Worm (Caenorhabditis elegans) whole organism, young adult: ENCODE data around the gene sdhb-1.

Source experiments
- C17E4.6 ChIP-seq: fragments of 200-800 bp; sonication (Bioruptor generic); IDR thresholded peaks from 2 replicates; pipeline ENCODE4 v1.3.6; 2022; ENCODE audit warnings: missing genetic modification reagents, missing genetic modification characterization, missing compliant biosample characterization
- F49E8.2 ChIP-seq: sonication (generic microtip); optimal IDR thresholded peaks from 3 replicates; lab custom pipeline; 2017; ENCODE audit warnings: missing genetic modification characterization, mild to moderate bottlenecking, missing compliant biosample characterization, antibody characterized with exemption, moderate library complexity; ENCODE audit not compliant: insufficient read depth
- ZK185.1 ChIP-seq: sonication (generic microtip); optimal IDR thresholded peaks from 2 replicates; lab custom pipeline; 2016; ENCODE audit warnings: mild to moderate bottlenecking, missing genetic modification characterization, missing compliant biosample characterization; ENCODE audit not compliant: poor library complexity, severe bottlenecking
- ccch-3 ChIP-seq: fragments of 200-800 bp; sonication (Bioruptor generic); optimal IDR thresholded peaks from 2 replicates; lab custom pipeline; 2018; ENCODE audit warnings: mild to moderate bottlenecking, missing genetic modification characterization, missing compliant biosample characterization
- dpl-1 ChIP-seq: fragments of 150-350 bp; optimal IDR thresholded peaks from 2 replicates; lab custom pipeline; 2014; ENCODE audit warnings: missing biosample characterization, missing genetic modification reagents, missing genetic modification characterization
- fkh-3 ChIP-seq: sonication (generic microtip); optimal IDR thresholded peaks from 2 replicates; lab custom pipeline; 2016; ENCODE audit warnings: mild to moderate bottlenecking, missing genetic modification characterization, missing compliant biosample characterization
- lsy-27 ChIP-seq: sonication (generic microtip); optimal IDR thresholded peaks from 2 replicates; lab custom pipeline; 2017; ENCODE audit warnings: missing genetic modification characterization, mild to moderate bottlenecking, missing compliant biosample characterization, antibody characterized with exemption, missing genotype, borderline replicate concordance; ENCODE audit not compliant: insufficient read depth
- madf-10 ChIP-seq: sonication (generic microtip); optimal IDR thresholded peaks from 2 replicates; lab custom pipeline; 2016; ENCODE audit warnings: mild to moderate bottlenecking, missing genetic modification characterization, missing compliant biosample characterization
- madf-8 ChIP-seq: fragments of 200-800 bp; sonication (Bioruptor generic); conservative IDR thresholded peaks from 2 replicates; pipeline ENCODE4 v1.3.6; 2022; ENCODE audit warnings: missing genetic modification reagents, missing genetic modification characterization, missing compliant biosample characterization
- snpc-4 ChIP-seq, 5 experiments: fragments of 150-350 bp in 1 of 5; sonication (generic microtip) in 4 of 5; optimal IDR thresholded peaks; 2 replicates each; lab custom pipeline; 2014 to 2018; ENCODE audit warnings: missing genetic modification characterization in 5 of 5, missing biosample characterization in 3 of 5, antibody characterized with exemption in 2 of 5, mild to moderate bottlenecking in 2 of 5, missing compliant biosample characterization in 2 of 5, missing genotype in 2 of 5, moderate library complexity in 2 of 5, missing genetic modification reagents in 1 of 5
- tbx-9 ChIP-seq: sonication (generic microtip); optimal IDR thresholded peaks from 2 replicates; lab custom pipeline; 2016; ENCODE audit warnings: borderline replicate concordance, missing genetic modification characterization, inconsistent platforms, missing compliant biosample characterization
- unc-62 ChIP-seq: fragments of 150-350 bp; optimal IDR thresholded peaks from 2 replicates; lab custom pipeline; 2014; ENCODE audit warnings: missing biosample characterization, missing genetic modification reagents, missing genetic modification characterization
- ztf-25 ChIP-seq: fragments of 200-800 bp; sonication (Bioruptor generic); IDR thresholded peaks from 2 replicates; pipeline ENCODE4 v1.3.6; 2022; ENCODE audit warnings: missing genetic modification reagents, missing genetic modification characterization, missing compliant biosample characterization

- TF ChIP-seq madf-8 (no peak), fkh-3 (tag; lab: Kevin White, UChicago) (no peak), lsy-27 (tag; lab: Kevin White, UChicago) (no peak), madf-10 (no peak), dpl-1 (GFP tag; lab: Kevin White, UChicago) (no peak), F49E8.2 (no peak), tbx-9 (tag; lab: Kevin White, UChicago) (no peak), unc-62 (no peak), C17E4.6 (GFP tag; lab: Robert Waterston, UW) (no peak), ZK185.1 (tag; lab: Kevin White, UChicago) (no peak), ccch-3 (no peak), ztf-25 (GFP tag; lab: Robert Waterston, UW) (no peak), snpc-4 (GFP tag; optimal IDR thresholded peaks at IDR 0.05; lab: Kevin White, UChicago) (no peak), snpc-4 (tag; optimal IDR thresholded peaks at IDR 0.05; lab: Kevin White, UChicago) (no peak)
These were observed 6.7 kb downstream of the sdhb-1 start for ce11 chrII:9345794-9346193.
